Fruit fly (Drosophila melanogaster) whole organism, embryonic: ENCODE results near the gene CG4328.

Experiments
- CG1024 ChIP-seq: fragments of 200-800 bp; sonication (Bioruptor generic); IDR thresholded peaks from 2 replicates; pipeline ENCODE4 v1.3.6; 2022; ENCODE audit warnings: missing biosample characterization, missing genetic modification characterization
- CG10654 ChIP-seq: fragments of 200-800 bp; sonication (Bioruptor generic); optimal IDR thresholded peaks from 2 replicates; lab custom pipeline; 2016; ENCODE audit warnings: missing biosample characterization, missing genetic modification characterization
- CG13894 ChIP-seq: fragments of 200-800 bp; sonication (Bioruptor generic); optimal IDR thresholded peaks from 3 replicates; lab custom pipeline; 2018; ENCODE audit warnings: missing biosample characterization, mild to moderate bottlenecking, missing genetic modification characterization, moderate library complexity
- CG14710 ChIP-seq: fragments of 200-800 bp; sonication (Bioruptor generic); optimal IDR thresholded peaks from 3 replicates; lab custom pipeline; 2019; ENCODE audit warnings: missing biosample characterization, mild to moderate bottlenecking, missing genetic modification characterization, moderate library complexity
- CG15011 ChIP-seq: fragments of 200-800 bp; sonication (Bioruptor generic); optimal IDR thresholded peaks from 3 replicates; lab custom pipeline; 2018; ENCODE audit warnings: missing biosample characterization, mild to moderate bottlenecking, missing genetic modification characterization
- CG15269 ChIP-seq: fragments of 200-800 bp; sonication (Bioruptor generic); optimal IDR thresholded peaks from 2 replicates; lab custom pipeline; 2018; ENCODE audit warnings: missing biosample characterization, mild to moderate bottlenecking, missing genetic modification characterization, moderate library complexity
- CG15696 ChIP-seq: fragments of 200-800 bp; sonication (Bioruptor generic); optimal IDR thresholded peaks from 2 replicates; lab custom pipeline; 2019; ENCODE audit warnings: missing biosample characterization, mild to moderate bottlenecking, missing genetic modification characterization, moderate library complexity
- CG18262 ChIP-seq: fragments of 200-800 bp; optimal IDR thresholded peaks from 3 replicates; lab custom pipeline; 2019; ENCODE audit warnings: missing biosample characterization, mild to moderate bottlenecking, missing genetic modification characterization, moderate library complexity
- CG18764 ChIP-seq: fragments of 200-800 bp; sonication (Bioruptor generic); optimal IDR thresholded peaks from 3 replicates; lab custom pipeline; 2016; ENCODE audit warnings: missing biosample characterization, missing genetic modification characterization
- CG2129 ChIP-seq: fragments of 200-800 bp; sonication (Bioruptor generic); IDR thresholded peaks from 2 replicates; pipeline ENCODE4 v1.3.6; 2022; ENCODE audit warnings: missing biosample characterization, missing genetic modification characterization; ENCODE audit not compliant: partially characterized antibody
- CG31441 ChIP-seq: fragments of 200-800 bp; sonication (Bioruptor generic); IDR thresholded peaks from 2 replicates; pipeline ENCODE4 v1.3.6; 2022; ENCODE audit warnings: missing biosample characterization, missing genetic modification characterization
- CG5245 ChIP-seq: fragments of 200-800 bp; sonication (Bioruptor generic); optimal IDR thresholded peaks from 3 replicates; lab custom pipeline; 2016; ENCODE audit warnings: missing biosample characterization, missing genetic modification characterization
- CG6689 ChIP-seq: fragments of 200-800 bp; sonication (Bioruptor generic); IDR thresholded peaks from 2 replicates; pipeline ENCODE4 v1.3.6; 2022; ENCODE audit warnings: missing biosample characterization, missing genetic modification characterization
- CG7556 ChIP-seq: fragments of 200-800 bp; sonication (Bioruptor generic); optimal IDR thresholded peaks from 2 replicates; lab custom pipeline; 2017; ENCODE audit warnings: missing biosample characterization, mild to moderate bottlenecking, missing genetic modification characterization
- CG8388 ChIP-seq: fragments of 200-800 bp; sonication (Bioruptor generic); optimal IDR thresholded peaks from 2 replicates; lab custom pipeline; 2019; ENCODE audit warnings: missing biosample characterization, mild to moderate bottlenecking, missing genetic modification characterization, moderate library complexity
- CG8944 ChIP-seq: fragments of 200-800 bp; sonication (Bioruptor generic); optimal IDR thresholded peaks from 3 replicates; lab custom pipeline; 2016; ENCODE audit warnings: missing biosample characterization, missing genetic modification characterization
- CrebB ChIP-seq: fragments of 200-800 bp; sonication (Bioruptor generic); optimal IDR thresholded peaks from 3 replicates; lab custom pipeline; 2018; ENCODE audit warnings: missing biosample characterization, mild to moderate bottlenecking, missing genetic modification characterization
- D19A ChIP-seq: fragments of 200-800 bp; optimal IDR thresholded peaks from 3 replicates; lab custom pipeline; 2019; ENCODE audit warnings: missing biosample characterization, mild to moderate bottlenecking, missing genetic modification characterization, moderate library complexity
- Deaf1 ChIP-seq: fragments of 200-800 bp; optimal IDR thresholded peaks from 3 replicates; lab custom pipeline; 2019; ENCODE audit warnings: missing biosample characterization, mild to moderate bottlenecking, missing genetic modification characterization, moderate library complexity
- Doc3 ChIP-seq: fragments of 200-800 bp; sonication (Bioruptor generic); IDR thresholded peaks from 3 replicates; pipeline ENCODE4 v1.3.6; 2022; ENCODE audit warnings: missing biosample characterization, missing genetic modification characterization; ENCODE audit not compliant: partially characterized antibody
- Drgx ChIP-seq: fragments of 200-800 bp; sonication (Bioruptor generic); IDR thresholded peaks from 2 replicates; pipeline ENCODE4 v1.3.6; 2022; ENCODE audit warnings: missing biosample characterization, missing genetic modification characterization
- Fer3 ChIP-seq: fragments of 200-800 bp; sonication (Bioruptor generic); optimal IDR thresholded peaks from 2 replicates; lab custom pipeline; 2018; ENCODE audit warnings: missing biosample characterization, mild to moderate bottlenecking, missing genetic modification characterization, moderate library complexity
- Hmx ChIP-seq: fragments of 200-800 bp; sonication (Bioruptor generic); optimal IDR thresholded peaks from 2 replicates; lab custom pipeline; 2016; ENCODE audit warnings: missing biosample characterization, missing genetic modification characterization
- Hr51 ChIP-seq, 2 experiments: fragments of 200-800 bp; sonication (Bioruptor generic); optimal IDR thresholded peaks; 2 replicates in 1 of 2; 3 replicates in 1 of 2; lab custom pipeline; 2016 to 2018; ENCODE audit warnings: missing biosample characterization in 2 of 2, missing genetic modification characterization in 2 of 2, mild to moderate bottlenecking in 1 of 2, moderate library complexity in 1 of 2
- MBD-R2 ChIP-seq: fragments of 200-800 bp; sonication (Bioruptor generic); IDR thresholded peaks from 2 replicates; pipeline ENCODE4 v1.3.6; 2022; ENCODE audit warnings: missing biosample characterization, missing genetic modification characterization
- Med ChIP-seq: fragments of 200-800 bp; sonication (Bioruptor generic); peaks from one replicate; lab custom pipeline; 2016; ENCODE audit warnings: missing biosample characterization, missing genetic modification characterization, mild to moderate bottlenecking, inconsistent platforms, moderate library complexity
- Opbp ChIP-seq: fragments of 200-800 bp; sonication (Bioruptor generic); IDR thresholded peaks from 3 replicates; pipeline ENCODE4 v1.3.6; 2022; ENCODE audit warnings: missing biosample characterization, missing genetic modification characterization; ENCODE audit not compliant: partially characterized antibody
- Poxn ChIP-seq: fragments of 200-800 bp; sonication (Bioruptor generic); IDR thresholded peaks from 2 replicates; pipeline ENCODE4 v1.3.6; 2022; ENCODE audit warnings: missing biosample characterization, missing genetic modification characterization
- Sox100B ChIP-seq: fragments of 200-800 bp; sonication (Bioruptor generic); optimal IDR thresholded peaks from 3 replicates; lab custom pipeline; 2018; ENCODE audit warnings: missing biosample characterization, mild to moderate bottlenecking, missing genetic modification characterization
- Sox102F ChIP-seq: fragments of 200-800 bp; sonication (Bioruptor generic); optimal IDR thresholded peaks from 2 replicates; lab custom pipeline; 2018; ENCODE audit warnings: missing biosample characterization, mild to moderate bottlenecking, missing genetic modification characterization, moderate library complexity
- Ssrp ChIP-seq: fragments of 200-800 bp; sonication (Bioruptor generic); optimal IDR thresholded peaks from 2 replicates; lab custom pipeline; 2018; ENCODE audit warnings: missing biosample characterization, mild to moderate bottlenecking, missing genetic modification characterization, moderate library complexity
- Xbp1 ChIP-seq: fragments of 200-800 bp; sonication (Bioruptor generic); optimal IDR thresholded peaks from 3 replicates; lab custom pipeline; 2016; ENCODE audit warnings: missing biosample characterization, mild to moderate bottlenecking, missing genetic modification characterization
- ap ChIP-seq: fragments of 200-800 bp; sonication (Bioruptor generic); IDR thresholded peaks from 2 replicates; pipeline ENCODE4 v1.3.6; 2022; ENCODE audit warnings: missing biosample characterization, missing genetic modification characterization
- az2 ChIP-seq: fragments of 200-800 bp; sonication (Bioruptor generic); optimal IDR thresholded peaks from 3 replicates; lab custom pipeline; 2016; ENCODE audit warnings: missing biosample characterization, missing genetic modification characterization
- crol ChIP-seq: fragments of 200-800 bp; sonication (Bioruptor generic); IDR thresholded peaks from 2 replicates; pipeline ENCODE4 v1.3.6; 2022; ENCODE audit warnings: missing biosample characterization, missing genetic modification characterization
- esg ChIP-seq: fragments of 200-800 bp; sonication (Bioruptor generic); conservative IDR thresholded peaks from 2 replicates; pipeline ENCODE4 v1.3.6; 2022; ENCODE audit warnings: missing biosample characterization, missing genetic modification characterization
- exex ChIP-seq: fragments of 200-800 bp; sonication (Bioruptor generic); optimal IDR thresholded peaks from 4 replicates; lab custom pipeline; 2018; ENCODE audit warnings: missing biosample characterization, mild to moderate bottlenecking, missing genetic modification characterization, moderate library complexity
- ftz-f1 ChIP-seq: fragments of 200-800 bp; sonication (Bioruptor generic); optimal IDR thresholded peaks from 2 replicates; lab custom pipeline; 2016; ENCODE audit warnings: missing biosample characterization, missing genetic modification characterization
- gfzf ChIP-seq: fragments of 200-800 bp; sonication (Bioruptor generic); optimal IDR thresholded peaks from 2 replicates; lab custom pipeline; 2016; ENCODE audit warnings: missing biosample characterization, mild to moderate bottlenecking, missing genetic modification characterization, moderate library complexity
- lmd ChIP-seq: fragments of 200-800 bp; sonication (Bioruptor generic); IDR thresholded peaks from 2 replicates; pipeline ENCODE4 v1.3.6; 2022; ENCODE audit warnings: missing biosample characterization, missing genetic modification characterization
- nom ChIP-seq: fragments of 200-800 bp; sonication (Bioruptor generic); optimal IDR thresholded peaks from 2 replicates; lab custom pipeline; 2017; ENCODE audit warnings: missing biosample characterization, missing genetic modification characterization, mild to moderate bottlenecking, moderate library complexity, missing genetic modification reagents
- onecut ChIP-seq: fragments of 200-800 bp; sonication (Bioruptor generic); IDR thresholded peaks from 2 replicates; pipeline ENCODE4 v1.3.6; 2022; ENCODE audit warnings: missing biosample characterization, missing genetic modification characterization
- pan ChIP-seq, 4 experiments: fragments of >200 bp in 3 of 4; fragments of 200-800 bp in 1 of 4; sonication (Bioruptor generic) in 1 of 4; optimal IDR thresholded peaks in 3 of 4; IDR thresholded peaks in 1 of 4; 2 replicates each; pipeline versions ENCODE4 v1.3.6 to Lab custom; 2017 to 2022; ENCODE audit warnings: missing biosample characterization in 2 of 4, missing genetic modification characterization in 2 of 4, mixed read lengths in 1 of 4
- pzg ChIP-seq: fragments of 200-800 bp; sonication (Bioruptor generic); optimal IDR thresholded peaks from 3 replicates; lab custom pipeline; 2018; ENCODE audit warnings: missing biosample characterization, mild to moderate bottlenecking, missing genetic modification characterization, moderate library complexity
- row ChIP-seq: fragments of 200-800 bp; sonication (Bioruptor generic); IDR thresholded peaks from 3 replicates; pipeline ENCODE4 v1.3.6; 2022; ENCODE audit warnings: missing biosample characterization, missing genetic modification characterization
- salm ChIP-seq: fragments of 200-800 bp; sonication (Bioruptor generic); optimal IDR thresholded peaks from 2 replicates; lab custom pipeline; 2018; ENCODE audit warnings: missing biosample characterization, mild to moderate bottlenecking, missing genetic modification characterization
- so ChIP-seq: fragments of 200-800 bp; sonication (Bioruptor generic); IDR thresholded peaks from 3 replicates; pipeline ENCODE4 v1.3.6; 2022; ENCODE audit warnings: missing biosample characterization, missing genetic modification characterization
- sug ChIP-seq: fragments of 200-800 bp; optimal IDR thresholded peaks from 2 replicates; lab custom pipeline; 2019; ENCODE audit warnings: missing biosample characterization, mild to moderate bottlenecking, missing genetic modification characterization, moderate library complexity
- ttk ChIP-seq: fragments of 200-800 bp; sonication (Bioruptor generic); IDR thresholded peaks from 2 replicates; pipeline ENCODE4 v2.1.2; 2022; ENCODE audit warnings: missing biosample characterization, missing genetic modification characterization

Gene CG4328

dm6 chr3L:12271195-12271618, 24.7 kb downstream of the CG4328 start, which contains the start of gene Pbgs (continued):
- TF ChIP-seq CG15011 (GFP tag; lab: Kevin White, UChicago), result no peak
- peak; percentile 38; the same call in 1 of the 2 replicates for TF ChIP-seq onecut (GFP tag; lab: Robert Waterston, UW)
- no peak for TF ChIP-seq CG8944 (GFP tag; lab: Kevin White, UChicago)
- peak in 1 of 2 experiments; percentile 29 for TF ChIP-seq Hr51 (GFP tag; optimal IDR thresholded peaks at IDR 0.05; lab: Kevin White, UChicago)
- TF ChIP-seq Hmx (GFP tag; lab: Kevin White, UChicago), result no peak
- no peak for TF ChIP-seq Poxn (GFP tag; lab: Robert Waterston, UW)
- TF ChIP-seq Sox100B (GFP tag; lab: Kevin White, UChicago), result peak; percentile 41
- TF ChIP-seq CG18262 (tag; lab: Kevin White, UChicago), result peak; percentile 83
- peak; percentile 39 for TF ChIP-seq CG10654 (GFP tag; lab: Kevin White, UChicago)
- peak; percentile 68 for TF ChIP-seq CG31441 (GFP tag; lab: Robert Waterston, UW)
- peak; percentile 43 for TF ChIP-seq pzg (GFP tag; lab: Kevin White, UChicago)
- TF ChIP-seq D19A (tag; lab: Kevin White, UChicago), result peak; percentile 73
- TF ChIP-seq CG8388 (GFP tag; lab: Kevin White, UChicago), result peak; percentile 24
- TF ChIP-seq Sox102F (GFP tag; lab: Kevin White, UChicago), result peak; percentile 21
- TF ChIP-seq lmd (GFP tag; lab: Robert Waterston, UW), result peak; percentile 14; the same call in 1 of the 2 replicates
- TF ChIP-seq exex (tag; lab: Kevin White, UChicago), result peak; percentile 37
- peak; percentile 38 for TF ChIP-seq nom (GFP tag; lab: Kevin White, UChicago)
- TF ChIP-seq CG15696 (tag; lab: Kevin White, UChicago), result peak; percentile 58
- peak; percentile 40; the same call in 1 of the 2 replicates for TF ChIP-seq CG6689
- TF ChIP-seq az2 (GFP tag; lab: Kevin White, UChicago), result no peak
- TF ChIP-seq CG15269 (tag; lab: Kevin White, UChicago), result peak; percentile 31
- TF ChIP-seq gfzf (GFP tag; lab: Kevin White, UChicago), result peak; percentile 63
- TF ChIP-seq Ssrp (tag; lab: Kevin White, UChicago), result no peak
- no peak for TF ChIP-seq ap
- no peak for TF ChIP-seq CG2129 (GFP tag; lab: Robert Waterston, UW)
- TF ChIP-seq salm, result peak; percentile 16
- TF ChIP-seq so (GFP tag; lab: Robert Waterston, UW), result peak; percentile 23; the same call in 1 of the 3 replicates
- TF ChIP-seq Xbp1 (GFP tag; lab: Kevin White, UChicago), result peak; percentile 4
- TF ChIP-seq Med, result peak; percentile 87
- TF ChIP-seq row (GFP tag; lab: Robert Waterston, UW), result peak; percentile 75
- TF ChIP-seq CG14710, result peak; percentile 22
- peak; percentile 7 for TF ChIP-seq CG18764 (GFP tag; lab: Kevin White, UChicago)
- peak; percentile 87 for TF ChIP-seq MBD-R2 (GFP tag; lab: Robert Waterston, UW)
- no peak for TF ChIP-seq pan (optimal IDR thresholded peaks at IDR 0.05; lab: Kevin White, UChicago)
- peak in 1 of 2 experiments; percentile 64 for TF ChIP-seq pan (GFP tag; optimal IDR thresholded peaks at IDR 0.05 in 1 of 2, IDR thresholded peaks at IDR 0.05 in 1 of 2)
- TF ChIP-seq Fer3 (tag; lab: Kevin White, UChicago), result peak; percentile 70
- TF ChIP-seq Doc3 (GFP tag; lab: Robert Waterston, UW), result no peak
- TF ChIP-seq CG5245, result no peak
- TF ChIP-seq ttk (GFP tag; lab: Robert Waterston, UW), result peak; percentile 34; the same call in 1 of the 2 replicates
- no peak for TF ChIP-seq ftz-f1
- TF ChIP-seq esg (GFP tag; lab: Robert Waterston, UW), result no peak
- peak; percentile 34; the same call in 1 of the 2 replicates for TF ChIP-seq CG1024
- no peak for TF ChIP-seq crol (GFP tag; lab: Robert Waterston, UW)
- TF ChIP-seq Drgx (GFP tag; lab: Robert Waterston, UW), result peak; percentile 41
- no peak for TF ChIP-seq Deaf1 (tag; lab: Kevin White, UChicago)
- TF ChIP-seq CG7556 (GFP tag; lab: Kevin White, UChicago), result peak; percentile 52
- TF ChIP-seq CG13894, result peak; percentile 20
- TF ChIP-seq CrebB (tag; lab: Kevin White, UChicago), result no peak
- TF ChIP-seq Opbp, result peak; percentile 37; the same call in 1 of the 3 replicates
- TF ChIP-seq sug (tag; lab: Kevin White, UChicago), result peak; percentile 20
